Worm (Caenorhabditis elegans) whole organism, late embryonic: ENCODE data around the gene T22D1.1.

ENCODE experiments used
- K09A11.1 ChIP-seq: sonication (generic microtip); optimal IDR thresholded peaks from 2 replicates; lab custom pipeline; 2017; ENCODE audit warnings: antibody characterized with exemption, mild to moderate bottlenecking, missing genetic modification characterization, missing compliant biosample characterization; ENCODE audit not compliant: insufficient read depth
- ahr-1 ChIP-seq: sonication (generic microtip); optimal IDR thresholded peaks from 2 replicates; lab custom pipeline; 2016; ENCODE audit warnings: missing genetic modification characterization, missing compliant biosample characterization
- ama-1 ChIP-seq: fragments of 150-350 bp; optimal IDR thresholded peaks from 2 replicates; lab custom pipeline; 2014
- ceh-14 ChIP-seq: sonication (generic microtip); optimal IDR thresholded peaks from 2 replicates; lab custom pipeline; 2016; ENCODE audit warnings: missing genotype, missing genetic modification characterization, missing compliant biosample characterization
- ceh-19 ChIP-seq: fragments of 200-800 bp; sonication (Bioruptor generic); optimal IDR thresholded peaks from 2 replicates; lab custom pipeline; 2018; ENCODE audit warnings: mild to moderate bottlenecking, missing genetic modification characterization, missing compliant biosample characterization
- ceh-22 ChIP-seq: sonication (generic microtip); optimal IDR thresholded peaks from 2 replicates; lab custom pipeline; 2017; ENCODE audit warnings: missing biosample characterization, missing genetic modification characterization
- ceh-24 ChIP-seq: sonication (generic microtip); optimal IDR thresholded peaks from 2 replicates; lab custom pipeline; 2016; ENCODE audit warnings: mild to moderate bottlenecking, missing genetic modification characterization, missing compliant biosample characterization
- ceh-31 ChIP-seq: sonication (generic microtip); optimal IDR thresholded peaks from 2 replicates; lab custom pipeline; 2016; ENCODE audit warnings: missing genetic modification characterization, missing compliant biosample characterization
- ceh-45 ChIP-seq: fragments of 200-800 bp; sonication (Bioruptor generic); IDR thresholded peaks from 2 replicates; pipeline ENCODE4 v1.3.6; 2022; ENCODE audit warnings: missing genetic modification reagents, missing genetic modification characterization, missing compliant biosample characterization
- ceh-48 ChIP-seq: sonication (generic microtip); optimal IDR thresholded peaks from 2 replicates; lab custom pipeline; 2016; ENCODE audit warnings: missing genetic modification characterization, inconsistent platforms, missing compliant biosample characterization
- che-1 ChIP-seq: sonication (generic microtip); optimal IDR thresholded peaks from 2 replicates; lab custom pipeline; 2016; ENCODE audit warnings: mild to moderate bottlenecking, missing genetic modification characterization, missing compliant biosample characterization
- dve-1 ChIP-seq: sonication (generic microtip); optimal IDR thresholded peaks from 2 replicates; lab custom pipeline; 2017; ENCODE audit warnings: antibody characterized with exemption, mild to moderate bottlenecking, missing genetic modification characterization, missing compliant biosample characterization
- elt-2 ChIP-seq: sonication (generic microtip); optimal IDR thresholded peaks from 2 replicates; lab custom pipeline; 2016; ENCODE audit warnings: missing genetic modification reagents, missing genetic modification characterization, missing compliant biosample characterization
- elt-4 ChIP-seq: sonication (generic microtip); optimal IDR thresholded peaks from 2 replicates; lab custom pipeline; 2016; ENCODE audit warnings: missing genetic modification characterization, missing compliant biosample characterization
- ets-4 ChIP-seq: sonication (generic microtip); optimal IDR thresholded peaks from 2 replicates; lab custom pipeline; 2016; ENCODE audit warnings: missing genetic modification characterization, missing compliant biosample characterization
- fax-1 ChIP-seq: sonication (generic microtip); optimal IDR thresholded peaks from 2 replicates; lab custom pipeline; 2016; ENCODE audit warnings: missing genotype, missing genetic modification characterization, missing compliant biosample characterization
- gmeb-2 ChIP-seq: sonication (generic microtip); optimal IDR thresholded peaks from 2 replicates; lab custom pipeline; 2016; ENCODE audit warnings: missing genetic modification characterization, inconsistent platforms, missing compliant biosample characterization
- hlh-13 ChIP-seq: fragments of 200-800 bp; sonication (Bioruptor generic); optimal IDR thresholded peaks from 2 replicates; lab custom pipeline; 2018; ENCODE audit warnings: mild to moderate bottlenecking, missing genetic modification characterization, missing compliant biosample characterization
- hlh-30 ChIP-seq: sonication (generic microtip); optimal IDR thresholded peaks from 2 replicates; lab custom pipeline; 2017; ENCODE audit warnings: antibody characterized with exemption, missing genetic modification characterization, missing compliant biosample characterization; ENCODE audit not compliant: insufficient read depth
- hlh-8 ChIP-seq: sonication (generic microtip); optimal IDR thresholded peaks from 2 replicates; lab custom pipeline; 2016; ENCODE audit warnings: missing genotype, missing genetic modification characterization, missing compliant biosample characterization
- lin-11 ChIP-seq: fragments of 200-800 bp; sonication (Bioruptor generic); optimal IDR thresholded peaks from 2 replicates; lab custom pipeline; 2018; ENCODE audit warnings: mild to moderate bottlenecking, missing genetic modification characterization, missing compliant biosample characterization
- nfya-1 ChIP-seq: sonication (generic microtip); optimal IDR thresholded peaks from 2 replicates; lab custom pipeline; 2017; ENCODE audit warnings: missing genetic modification characterization, mild to moderate bottlenecking, missing compliant biosample characterization, antibody characterized with exemption, moderate library complexity
- pag-3 ChIP-seq: sonication (generic microtip); optimal IDR thresholded peaks from 2 replicates; lab custom pipeline; 2016; ENCODE audit warnings: missing compliant biosample characterization, missing genetic modification characterization, borderline replicate concordance
- pax-1 ChIP-seq: fragments of 150-350 bp; optimal IDR thresholded peaks from 2 replicates; lab custom pipeline; 2014; ENCODE audit warnings: missing biosample characterization, missing genetic modification characterization
- ref-2 ChIP-seq: sonication (generic microtip); optimal IDR thresholded peaks from 2 replicates; lab custom pipeline; 2016; ENCODE audit warnings: missing genetic modification characterization, missing compliant biosample characterization
- rnt-1 ChIP-seq: sonication (generic microtip); optimal IDR thresholded peaks from 2 replicates; lab custom pipeline; 2016; ENCODE audit warnings: missing genetic modification characterization, missing compliant biosample characterization
- sox-2 ChIP-seq: fragments of 200-800 bp; sonication (Bioruptor generic); IDR thresholded peaks from 2 replicates; pipeline ENCODE4 v1.3.6; 2022; ENCODE audit warnings: missing genetic modification reagents, missing genetic modification characterization, missing compliant biosample characterization
- sox-4 ChIP-seq: sonication (generic microtip); optimal IDR thresholded peaks from 2 replicates; lab custom pipeline; 2017; ENCODE audit warnings: mild to moderate bottlenecking, missing genetic modification characterization, inconsistent platforms, missing compliant biosample characterization
- unc-3 ChIP-seq, 2 experiments: fragments of 200-800 bp in 1 of 2; sonication (Bioruptor generic) in 1 of 2; sonication (generic microtip) in 1 of 2; conservative IDR thresholded peaks in 1 of 2; optimal IDR thresholded peaks in 1 of 2; 2 replicates each; pipeline versions ENCODE4 v1.3.6 to Lab custom; 2016 to 2022; ENCODE audit warnings: missing compliant biosample characterization in 2 of 2, missing genetic modification characterization in 2 of 2, missing genetic modification reagents in 1 of 2
- unc-42 ChIP-seq: sonication (generic microtip); optimal IDR thresholded peaks from 2 replicates; lab custom pipeline; 2016; ENCODE audit warnings: missing genotype, missing genetic modification characterization, missing compliant biosample characterization
- unc-55 ChIP-seq: sonication (generic microtip); optimal IDR thresholded peaks from 2 replicates; lab custom pipeline; 2017; ENCODE audit warnings: missing biosample characterization, missing genetic modification reagents, missing genetic modification characterization
- zip-5 ChIP-seq: sonication (generic microtip); optimal IDR thresholded peaks from 2 replicates; lab custom pipeline; 2016; ENCODE audit warnings: missing genetic modification characterization, missing compliant biosample characterization

The T22D1.1 gene

DNA sequence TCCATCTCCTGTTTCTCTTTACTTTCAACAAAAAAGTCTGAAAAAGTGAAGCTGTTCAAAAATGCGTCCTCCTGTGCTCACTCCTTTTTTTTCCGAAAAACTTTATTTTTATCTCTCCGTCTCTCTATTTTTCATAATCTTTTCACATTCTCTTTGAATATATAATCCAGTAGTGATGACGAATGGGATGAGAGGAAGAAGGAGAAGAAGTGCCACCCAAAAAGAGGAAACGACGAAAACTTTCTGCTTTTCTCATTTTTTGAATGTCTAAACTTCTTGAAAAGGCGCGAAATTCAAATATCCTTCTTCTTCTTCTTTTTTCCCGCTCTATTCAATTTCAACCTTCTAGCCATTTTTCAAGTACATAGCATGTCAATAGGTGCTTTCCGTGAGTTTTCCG, 31.5 kb downstream of the T22D1.1 start:
- TF ChIP-seq unc-42 (peak; percentile 25), ets-4 (tag; lab: Kevin White, UChicago) (no peak), ama-1 (lab: Kevin White, UChicago) (no peak), ahr-1 (tag; lab: Kevin White, UChicago) (no peak), ceh-19 (no peak)
- TF ChIP-seq, all 69 proteins: peak for 1

DNA sequence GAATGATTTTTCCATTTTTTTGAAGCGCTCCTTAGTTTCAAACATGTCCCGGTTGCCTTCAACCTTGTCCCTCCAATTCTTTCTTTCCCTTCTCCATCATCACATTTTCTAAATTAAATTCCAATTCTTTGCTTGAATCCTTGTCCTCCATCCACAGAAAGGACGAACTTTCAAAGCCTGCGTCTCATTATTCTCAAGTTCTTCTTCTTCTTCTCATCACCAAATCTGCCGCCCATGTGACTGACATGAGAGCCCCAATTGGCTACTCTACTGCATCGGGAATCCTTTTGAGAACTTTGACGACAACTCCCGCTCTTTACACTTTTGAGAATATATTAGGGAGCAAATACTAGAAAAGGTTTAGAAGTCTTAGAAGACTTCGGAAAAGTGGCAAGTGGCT, 33.5 kb downstream of the T22D1.1 start:
- TF ChIP-seq sox-2 (GFP tag; lab: Robert Waterston, UW), result no peak
- TF ChIP-seq ceh-31, result peak; percentile 25
- TF ChIP-seq unc-42, result peak; percentile 96
- peak; percentile 32 for TF ChIP-seq unc-55
- TF ChIP-seq ceh-14 (tag; lab: Kevin White, UChicago), result no peak
- TF ChIP-seq nfya-1 (tag; lab: Kevin White, UChicago), result peak; percentile 52

DNA sequence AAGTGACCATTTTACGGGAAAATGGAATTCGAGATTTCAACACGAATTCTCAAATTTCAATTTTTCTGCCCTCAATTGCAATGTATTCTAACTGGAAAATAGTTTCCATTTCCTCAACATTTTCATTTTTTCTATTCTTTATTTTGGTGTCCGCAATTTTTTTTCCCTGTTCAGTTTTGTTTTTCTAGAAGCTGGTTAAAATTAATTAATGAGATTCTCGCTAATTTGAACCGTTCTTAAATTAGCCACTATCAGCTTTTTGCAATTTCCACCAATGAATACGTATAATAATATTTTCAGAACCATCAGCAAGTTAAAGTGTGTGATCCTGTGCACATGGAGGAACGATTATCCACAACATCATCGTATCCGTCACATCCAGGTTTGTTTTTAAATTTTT, 34.2 kb downstream of the T22D1.1 start, which contains the start of gene jnk-1:
Gene jnk-1 (plus strand): TSS at position 301 of the 400 bp plus-strand sequence.
- TF ChIP-seq ets-4 (tag; lab: Kevin White, UChicago) (no peak), ahr-1 (tag; lab: Kevin White, UChicago) (no peak), elt-4 (tag; lab: Kevin White, UChicago) (no peak), dve-1 (tag; lab: Kevin White, UChicago) (no peak), fax-1 (tag; lab: Kevin White, UChicago) (no peak), pag-3 (no peak), nfya-1 (tag; lab: Kevin White, UChicago) (no peak), che-1 (tag; lab: Kevin White, UChicago) (no peak), ceh-45 (no peak), unc-55 (no peak), hlh-30 (tag; lab: Kevin White, UChicago) (no peak), K09A11.1 (tag; lab: Kevin White, UChicago) (no peak), hlh-8 (tag; lab: Kevin White, UChicago) (no peak), sox-4 (tag; lab: Kevin White, UChicago) (no peak), zip-5 (tag; lab: Kevin White, UChicago) (no peak), ref-2 (no peak), gmeb-2 (tag; lab: Kevin White, UChicago) (no peak), pax-1 (tag; lab: Kevin White, UChicago) (no peak), rnt-1 (tag; lab: Kevin White, UChicago) (no peak), hlh-13 (no peak)

DNA sequence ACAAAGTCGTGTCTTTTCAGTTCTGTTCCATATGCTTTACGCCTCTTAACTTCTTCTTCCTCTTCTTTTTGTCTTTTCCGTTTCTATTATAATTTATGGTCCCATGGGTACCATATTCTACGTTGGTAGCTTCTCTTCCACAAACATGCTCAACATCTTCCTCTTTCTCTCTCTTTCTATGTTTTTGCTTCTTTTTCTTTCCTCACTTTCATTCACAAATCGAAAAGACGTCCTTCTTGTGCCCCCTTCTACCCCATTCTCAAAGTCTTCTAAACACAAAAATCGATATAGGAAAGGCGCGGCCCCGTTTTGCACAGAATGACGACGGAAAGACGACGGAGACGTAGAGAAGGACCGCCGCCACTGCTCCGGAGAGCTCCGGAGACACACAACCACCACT, 35.5 kb downstream of the T22D1.1 start:
- TF ChIP-seq ceh-31 (peak; percentile 45), ceh-45 (no peak), unc-55 (peak; percentile 23), ceh-48 (tag; lab: Kevin White, UChicago) (peak; percentile 95), ref-2 (no peak), ama-1 (lab: Kevin White, UChicago) (no peak), nfya-1 (tag; lab: Kevin White, UChicago) (peak; percentile 50), unc-3 (GFP tag; conservative IDR thresholded peaks at IDR 0.05; lab: Robert Waterston, UW) (no peak), unc-3 (tag; optimal IDR thresholded peaks at IDR 0.05; lab: Kevin White, UChicago) (peak; percentile 52)

DNA sequence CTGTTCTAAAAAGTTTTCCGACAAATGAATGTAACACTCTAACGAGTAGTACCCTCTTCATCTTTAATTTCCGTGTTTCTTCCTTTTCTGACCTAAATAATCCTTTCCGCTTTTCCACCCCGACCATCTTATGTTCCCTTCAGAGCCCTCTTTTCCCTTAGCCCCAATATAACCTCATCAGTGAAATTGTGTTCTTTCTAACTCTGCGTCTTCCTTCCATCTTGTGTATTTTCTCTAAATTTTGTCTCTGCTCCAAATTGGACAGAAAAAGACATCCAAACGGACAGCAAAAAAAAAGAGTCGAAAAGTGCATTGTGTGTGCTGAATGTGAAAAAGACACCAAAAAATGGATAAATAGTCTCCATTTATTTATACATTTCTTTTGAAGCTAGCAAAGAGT, 36.3 kb downstream of the T22D1.1 start:
- TF ChIP-seq ceh-22 (tag; lab: Kevin White, UChicago), result no peak
- TF ChIP-seq ceh-24 (tag; lab: Kevin White, UChicago), result no peak
- TF ChIP-seq rnt-1 (tag; lab: Kevin White, UChicago), result no peak
- no peak for TF ChIP-seq elt-2 (tag; lab: Kevin White, UChicago)
- TF ChIP-seq unc-42, result peak; percentile 95
- no peak for TF ChIP-seq lin-11 (tag; lab: Kevin White, UChicago)
